Worm (Caenorhabditis elegans) whole organism, L4 larva: ENCODE results near the gene die-1.

Experiments used
- D1046.2 ChIP-seq: fragments of 200-800 bp; sonication (Bioruptor generic); IDR thresholded peaks from 2 replicates; pipeline ENCODE4 v1.3.6; 2022; ENCODE audit warnings: missing genetic modification characterization, missing compliant biosample characterization
- F10B5.3 ChIP-seq: sonication (generic microtip); optimal IDR thresholded peaks from 2 replicates; lab custom pipeline; 2016; ENCODE audit warnings: mild to moderate bottlenecking, missing genetic modification characterization, missing compliant biosample characterization
- T20F7.1 ChIP-seq: fragments of 200-800 bp; sonication (Bioruptor generic); optimal IDR thresholded peaks from 2 replicates; lab custom pipeline; 2018; ENCODE audit warnings: mild to moderate bottlenecking, missing genetic modification characterization, missing compliant biosample characterization
- T26A8.4 ChIP-seq: fragments of 200-800 bp; sonication (Bioruptor generic); IDR thresholded peaks from 2 replicates; pipeline ENCODE4 v1.3.6; 2022; ENCODE audit warnings: missing genetic modification characterization, missing compliant biosample characterization
- Y105C5A.15 ChIP-seq: fragments of 200-800 bp; sonication (Bioruptor generic); IDR thresholded peaks from 2 replicates; pipeline ENCODE4 v1.3.6; 2022; ENCODE audit warnings: missing genetic modification characterization, missing compliant biosample characterization
- ZK546.5 ChIP-seq, 2 experiments: sonication (generic microtip); optimal IDR thresholded peaks; 2 replicates each; lab custom pipeline; 2017; ENCODE audit warnings: missing biosample characterization in 2 of 2, missing genetic modification characterization in 2 of 2
- aly-2 ChIP-seq: sonication (generic microtip); optimal IDR thresholded peaks from 2 replicates; lab custom pipeline; 2018; ENCODE audit warnings: missing biosample characterization, missing genetic modification characterization
- attf-4 ChIP-seq: sonication (generic microtip); optimal IDR thresholded peaks from 3 replicates; lab custom pipeline; 2017; ENCODE audit warnings: missing biosample characterization, missing genetic modification characterization
- ceh-20 ChIP-seq: fragments of 200-800 bp; sonication (Bioruptor generic); IDR thresholded peaks from 2 replicates; pipeline ENCODE4 v1.3.6; 2022; ENCODE audit warnings: missing genetic modification reagents, missing genetic modification characterization, missing compliant biosample characterization
- ceh-44 ChIP-seq: fragments of 200-800 bp; sonication (Bioruptor generic); IDR thresholded peaks from 2 replicates; pipeline ENCODE4 v1.3.6; 2022; ENCODE audit warnings: missing genetic modification reagents, missing genetic modification characterization, missing compliant biosample characterization
- ceh-82 ChIP-seq: sonication (generic microtip); optimal IDR thresholded peaks from 2 replicates; lab custom pipeline; 2017; ENCODE audit warnings: missing biosample characterization, missing genetic modification characterization
- ces-1 ChIP-seq: fragments of 150-350 bp; sonication (generic microtip); optimal IDR thresholded peaks from 4 replicates; lab custom pipeline; 2014; ENCODE audit warnings: missing biosample characterization, missing genetic modification reagents, missing genetic modification characterization
- daf-16 ChIP-seq, 3 experiments: sonication (generic microtip); optimal IDR thresholded peaks; 2 replicates each; lab custom pipeline; 2016 to 2017; ENCODE audit warnings: missing genetic modification characterization in 3 of 3, missing genetic modification reagents in 3 of 3, mild to moderate bottlenecking in 2 of 3, missing compliant biosample characterization in 2 of 3, missing biosample characterization in 1 of 3, moderate library complexity in 1 of 3
- dmd-6 ChIP-seq: fragments of 200-800 bp; sonication (Bioruptor generic); IDR thresholded peaks from 2 replicates; pipeline ENCODE4 v1.3.6; 2022; ENCODE audit warnings: missing genetic modification reagents, missing genetic modification characterization, missing compliant biosample characterization
- dmd-8 ChIP-seq: fragments of 200-800 bp; sonication (Bioruptor generic); IDR thresholded peaks from 2 replicates; pipeline ENCODE4 v1.3.6; 2022; ENCODE audit warnings: missing genetic modification characterization, missing compliant biosample characterization
- dpl-1 ChIP-seq: fragments of 150-350 bp; optimal IDR thresholded peaks from 2 replicates; lab custom pipeline; 2014; ENCODE audit warnings: missing biosample characterization, missing genetic modification reagents, missing genetic modification characterization
- duxl-1 ChIP-seq: sonication (generic microtip); optimal IDR thresholded peaks from 2 replicates; lab custom pipeline; 2016; ENCODE audit warnings: mild to moderate bottlenecking, missing genetic modification characterization, moderate library complexity, missing compliant biosample characterization; ENCODE audit not compliant: poor library complexity
- egl-43 ChIP-seq: fragments of 200-800 bp; sonication (Bioruptor generic); IDR thresholded peaks from 2 replicates; pipeline ENCODE4 v1.3.6; 2022; ENCODE audit warnings: missing genetic modification reagents, missing genetic modification characterization, missing compliant biosample characterization
- hlh-30 ChIP-seq: sonication (generic microtip); optimal IDR thresholded peaks from 2 replicates; lab custom pipeline; 2017; ENCODE audit warnings: antibody characterized with exemption, mild to moderate bottlenecking, missing genetic modification characterization, missing compliant biosample characterization; ENCODE audit not compliant: insufficient read depth
- hmg-1.1 ChIP-seq: fragments of 200-800 bp; sonication (Bioruptor generic); IDR thresholded peaks from 2 replicates; pipeline ENCODE4 v1.3.6; 2022; ENCODE audit warnings: missing genetic modification reagents, missing genetic modification characterization, missing compliant biosample characterization
- lin-1 ChIP-seq: fragments of 200-800 bp; sonication (Bioruptor generic); IDR thresholded peaks from 2 replicates; pipeline ENCODE4 v1.3.6; 2022; ENCODE audit warnings: missing genetic modification reagents, missing genetic modification characterization, missing compliant biosample characterization
- lin-15B ChIP-seq: fragments of 150-350 bp; sonication (generic microtip); optimal IDR thresholded peaks from 3 replicates; lab custom pipeline; 2014; ENCODE audit warnings: missing biosample characterization, missing genetic modification characterization
- lin-29 ChIP-seq: fragments of 200-800 bp; sonication (Bioruptor generic); IDR thresholded peaks from 2 replicates; pipeline ENCODE4 v1.3.6; 2022; ENCODE audit warnings: missing genetic modification reagents, missing genetic modification characterization, missing compliant biosample characterization
- lin-38 ChIP-seq: fragments of 200-800 bp; sonication (Bioruptor generic); IDR thresholded peaks from 2 replicates; pipeline ENCODE4 v1.3.6; 2022; ENCODE audit warnings: missing genetic modification reagents, missing genetic modification characterization, missing compliant biosample characterization
- mdt-29 ChIP-seq: fragments of 200-800 bp; sonication (Bioruptor generic); IDR thresholded peaks from 2 replicates; pipeline ENCODE4 v1.3.6; 2022; ENCODE audit warnings: missing genetic modification reagents, missing genetic modification characterization, missing compliant biosample characterization
- nhr-10 ChIP-seq: fragments of 150-350 bp; optimal IDR thresholded peaks from 2 replicates; lab custom pipeline; 2014; ENCODE audit warnings: missing biosample characterization, missing genetic modification characterization
- nhr-102 ChIP-seq: sonication (generic microtip); optimal IDR thresholded peaks from 2 replicates; lab custom pipeline; 2016; ENCODE audit warnings: mild to moderate bottlenecking, missing genetic modification characterization, moderate library complexity, missing compliant biosample characterization
- nhr-111 ChIP-seq: fragments of 200-800 bp; sonication (Bioruptor generic); optimal IDR thresholded peaks from 2 replicates; lab custom pipeline; 2018; ENCODE audit warnings: mild to moderate bottlenecking, missing genetic modification characterization, missing compliant biosample characterization
- nhr-25 ChIP-seq: sonication (generic microtip); optimal IDR thresholded peaks from 2 replicates; lab custom pipeline; 2017; ENCODE audit warnings: missing genetic modification characterization, mild to moderate bottlenecking, missing compliant biosample characterization, antibody characterized with exemption, moderate library complexity, borderline replicate concordance; ENCODE audit not compliant: insufficient read depth
- nhr-28 ChIP-seq: fragments of 150-350 bp; optimal IDR thresholded peaks from 2 replicates; lab custom pipeline; 2014; ENCODE audit warnings: missing biosample characterization, missing genetic modification characterization
- nhr-42 ChIP-seq: fragments of 200-800 bp; sonication (Bioruptor generic); IDR thresholded peaks from 2 replicates; pipeline ENCODE4 v1.3.6; 2022; ENCODE audit warnings: missing genetic modification characterization, missing compliant biosample characterization
- nhr-48 ChIP-seq: sonication (generic microtip); optimal IDR thresholded peaks from 2 replicates; lab custom pipeline; 2016; ENCODE audit warnings: mild to moderate bottlenecking, missing genetic modification characterization, missing compliant biosample characterization
- nhr-6 ChIP-seq: fragments of 150-350 bp; optimal IDR thresholded peaks from 2 replicates; lab custom pipeline; 2014; ENCODE audit warnings: missing biosample characterization, missing genetic modification characterization
- pha-4 ChIP-seq, 2 experiments: fragments of 150-350 bp in 1 of 2; fragments of 200-800 bp in 1 of 2; sonication (Bioruptor generic) in 1 of 2; IDR thresholded peaks in 1 of 2; optimal IDR thresholded peaks in 1 of 2; 2 replicates each; pipeline versions ENCODE4 v1.3.6 to Lab custom; 2014 to 2022; ENCODE audit warnings: missing genetic modification characterization in 2 of 2, missing genetic modification reagents in 2 of 2, missing biosample characterization in 1 of 2, missing compliant biosample characterization in 1 of 2
- php-3 ChIP-seq: fragments of 200-800 bp; sonication (Bioruptor generic); IDR thresholded peaks from 2 replicates; pipeline ENCODE4 v1.3.6; 2022; ENCODE audit warnings: missing genetic modification reagents, missing genetic modification characterization, missing compliant biosample characterization
- pqm-1 ChIP-seq: sonication (generic microtip); optimal IDR thresholded peaks from 2 replicates; lab custom pipeline; 2017; ENCODE audit warnings: missing biosample characterization, missing genetic modification characterization
- rbr-2 ChIP-seq: sonication (generic microtip); optimal IDR thresholded peaks from 2 replicates; lab custom pipeline; 2016; ENCODE audit warnings: missing genotype, missing genetic modification characterization, missing compliant biosample characterization
- saeg-2 ChIP-seq: fragments of 200-800 bp; sonication (Bioruptor generic); IDR thresholded peaks from 2 replicates; pipeline ENCODE4 v1.3.6; 2022; ENCODE audit warnings: missing genetic modification reagents, missing genetic modification characterization, missing compliant biosample characterization
- sdz-12 ChIP-seq: fragments of 200-800 bp; sonication (Bioruptor generic); optimal IDR thresholded peaks from 2 replicates; lab custom pipeline; 2018; ENCODE audit warnings: mild to moderate bottlenecking, missing genetic modification characterization, missing compliant biosample characterization
- skn-1 ChIP-seq: fragments of 150-350 bp; optimal IDR thresholded peaks from 2 replicates; lab custom pipeline; 2014; ENCODE audit warnings: missing biosample characterization, missing genetic modification characterization
- tag-97 ChIP-seq: fragments of 200-800 bp; sonication (Bioruptor generic); IDR thresholded peaks from 2 replicates; pipeline ENCODE4 v1.3.6; 2022; ENCODE audit warnings: missing genetic modification characterization, missing compliant biosample characterization
- tra-1 ChIP-seq: fragments of 200-800 bp; sonication (Bioruptor generic); IDR thresholded peaks from 2 replicates; pipeline ENCODE4 v1.3.6; 2022; ENCODE audit warnings: missing genetic modification reagents, missing genetic modification characterization, missing compliant biosample characterization
- unc-130 ChIP-seq: sonication (generic microtip); optimal IDR thresholded peaks from 2 replicates; lab custom pipeline; 2016; ENCODE audit warnings: missing genetic modification reagents, missing genetic modification characterization, missing compliant biosample characterization
- zag-1 ChIP-seq: fragments of 150-350 bp; optimal IDR thresholded peaks from 2 replicates; lab custom pipeline; 2014; ENCODE audit warnings: missing biosample characterization, missing genetic modification characterization
- zfp-2 ChIP-seq: sonication (generic microtip); optimal IDR thresholded peaks from 2 replicates; lab custom pipeline; 2016; ENCODE audit warnings: mild to moderate bottlenecking, missing genetic modification characterization, missing compliant biosample characterization
- zfp-3 ChIP-seq: fragments of 200-800 bp; sonication (Bioruptor generic); conservative IDR thresholded peaks from 2 replicates; pipeline ENCODE4 v1.3.6; 2022; ENCODE audit warnings: missing genetic modification reagents, missing genetic modification characterization, missing compliant biosample characterization
- zip-11 ChIP-seq: fragments of 200-800 bp; sonication (Bioruptor generic); IDR thresholded peaks from 2 replicates; pipeline ENCODE4 v1.3.6; 2022; ENCODE audit warnings: missing genetic modification characterization, missing compliant biosample characterization
- ztf-11 ChIP-seq: fragments of 150-350 bp; optimal IDR thresholded peaks from 2 replicates; lab custom pipeline; 2014; ENCODE audit warnings: missing biosample characterization, missing genetic modification characterization
- ztf-7 ChIP-seq: fragments of 150-350 bp; optimal IDR thresholded peaks from 2 replicates; lab custom pipeline; 2014; ENCODE audit warnings: missing biosample characterization, missing genetic modification characterization

die-1 gene

ce11 chrII:10098428-10098827 lies 30.7 kb upstream of the die-1 start:
- TF ChIP-seq zfp-3 (GFP tag; lab: Robert Waterston, UW): no peak
- TF ChIP-seq nhr-25: no peak
- TF ChIP-seq aly-2 (tag; lab: Kevin White, UChicago): no peak
- TF ChIP-seq ceh-20 (GFP tag; lab: Robert Waterston, UW): no peak
- no peak for TF ChIP-seq dmd-8
- TF ChIP-seq sdz-12: no peak
- peak; percentile 47; the same call in 1 of the 2 replicates for TF ChIP-seq pha-4 (GFP tag; IDR thresholded peaks at IDR 0.05; lab: Robert Waterston, UW)
- TF ChIP-seq pha-4 (tag; optimal IDR thresholded peaks at IDR 0.05; lab: Kevin White, UChicago): no peak
- TF ChIP-seq attf-4 (tag; lab: Kevin White, UChicago): no peak
- TF ChIP-seq daf-16 (GFP tag; optimal IDR thresholded peaks at IDR 0.05; lab: Kevin White, UChicago): no peak
- peak; percentile 17 for TF ChIP-seq daf-16 (tag; optimal IDR thresholded peaks at IDR 0.05; lab: Kevin White, UChicago)
- TF ChIP-seq duxl-1 (tag; lab: Kevin White, UChicago): no peak
- TF ChIP-seq lin-15B (tag; lab: Kevin White, UChicago): no peak
- no peak for TF ChIP-seq T26A8.4 (GFP tag; lab: Robert Waterston, UW)
- TF ChIP-seq zip-11 (GFP tag; lab: Robert Waterston, UW): no peak
- TF ChIP-seq lin-38 (GFP tag; lab: Robert Waterston, UW): 0 out of 2 replicates have a peak, but pooled peaks have one; percentile 25
- TF ChIP-seq ZK546.5 (tag; optimal IDR thresholded peaks at IDR 0.05; lab: Kevin White, UChicago): no peak

- no peak for TF ChIP-seq skn-1 (tag; lab: Kevin White, UChicago)
- no peak for TF ChIP-seq ztf-7
- no peak for TF ChIP-seq zag-1 (tag; lab: Kevin White, UChicago)
- TF ChIP-seq zip-11 (GFP tag; lab: Robert Waterston, UW): no peak
- no peak for TF ChIP-seq unc-130 (GFP tag; lab: Kevin White, UChicago)
- no peak for TF ChIP-seq nhr-111 (GFP tag; lab: Kevin White, UChicago)
- no peak for TF ChIP-seq Y105C5A.15
- TF ChIP-seq lin-1: no peak
- TF ChIP-seq T20F7.1 (GFP tag; lab: Kevin White, UChicago): peak; percentile 44
- no peak for TF ChIP-seq egl-43 (GFP tag; lab: Robert Waterston, UW)
- no peak for TF ChIP-seq rbr-2 (tag; lab: Kevin White, UChicago)
- TF ChIP-seq hmg-1.1: no peak
- TF ChIP-seq sdz-12: no peak
- TF ChIP-seq D1046.2 (GFP tag; lab: Robert Waterston, UW): no peak
- no peak for TF ChIP-seq tra-1 (GFP tag; lab: Robert Waterston, UW)
- TF ChIP-seq ceh-44 (GFP tag; lab: Robert Waterston, UW): no peak
- TF ChIP-seq lin-38 (GFP tag; lab: Robert Waterston, UW): no peak
- TF ChIP-seq pqm-1 (tag; lab: Kevin White, UChicago): peak; percentile 74
- TF ChIP-seq hlh-30 (tag; lab: Kevin White, UChicago): no peak
- no peak for TF ChIP-seq ZK546.5 (tag; optimal IDR thresholded peaks at IDR 0.05; lab: Kevin White, UChicago)
- TF ChIP-seq T26A8.4 (GFP tag; lab: Robert Waterston, UW): no peak
- TF ChIP-seq nhr-42 (GFP tag; lab: Robert Waterston, UW): no peak
- peak; percentile 62 for TF ChIP-seq dmd-6 (GFP tag; lab: Robert Waterston, UW)
- TF ChIP-seq ces-1 (GFP tag; lab: Kevin White, UChicago): no peak
- TF ChIP-seq saeg-2 (GFP tag; lab: Robert Waterston, UW): no peak
- no peak for TF ChIP-seq F10B5.3 (tag; lab: Kevin White, UChicago)
- no peak for TF ChIP-seq nhr-25
- peak; percentile 86 for TF ChIP-seq nhr-28 (tag; lab: Kevin White, UChicago)
- TF ChIP-seq dpl-1 (GFP tag; lab: Kevin White, UChicago): no peak
- no peak for TF ChIP-seq tag-97 (GFP tag; lab: Robert Waterston, UW)
- TF ChIP-seq zfp-2 (tag; lab: Kevin White, UChicago): no peak
- TF ChIP-seq nhr-48 (tag; lab: Kevin White, UChicago): no peak
- TF ChIP-seq lin-29 (GFP tag; lab: Robert Waterston, UW): no peak
- no peak for TF ChIP-seq nhr-102 (tag; lab: Kevin White, UChicago)
- no peak for TF ChIP-seq nhr-10 (tag; lab: Kevin White, UChicago)
- no peak for TF ChIP-seq nhr-6 (tag; lab: Kevin White, UChicago)
- peak; percentile 28; the same call in 1 of the 2 replicates for TF ChIP-seq php-3
- TF ChIP-seq ztf-11 (tag; lab: Kevin White, UChicago): no peak
- TF ChIP-seq mdt-29 (GFP tag; lab: Robert Waterston, UW): no peak
- no peak for TF ChIP-seq ceh-82
Observed at ce11 chrII:10095224-10095623, 27.5 kb upstream of the die-1 start.
